Worm (Caenorhabditis elegans) whole organism, early embryonic: ENCODE measurements around the gene srp-6.

ENCODE experiments used
- B0310.2 ChIP-seq: sonication (generic microtip); optimal IDR thresholded peaks from 2 replicates; lab custom pipeline; 2016; ENCODE audit warnings: mild to moderate bottlenecking, missing genetic modification characterization, missing compliant biosample characterization
- aly-1 ChIP-seq: sonication (generic microtip); optimal IDR thresholded peaks from 2 replicates; lab custom pipeline; 2016; ENCODE audit warnings: missing genetic modification characterization, missing compliant biosample characterization
- ama-1 ChIP-seq: fragments of 150-350 bp; optimal IDR thresholded peaks from 2 replicates; lab custom pipeline; 2014
- ceh-13 ChIP-seq: fragments of 200-800 bp; sonication (Bioruptor generic); optimal IDR thresholded peaks from 2 replicates; lab custom pipeline; 2018; ENCODE audit warnings: mild to moderate bottlenecking, missing genetic modification characterization, missing compliant biosample characterization
- ets-7 ChIP-seq: sonication (generic microtip); optimal IDR thresholded peaks from 2 replicates; lab custom pipeline; 2016; ENCODE audit warnings: missing genotype, missing genetic modification characterization, missing compliant biosample characterization
- flt-1 ChIP-seq: fragments of 200-800 bp; sonication (Bioruptor generic); IDR thresholded peaks from 2 replicates; pipeline ENCODE4 v1.3.6; 2022; ENCODE audit warnings: missing genetic modification characterization, missing compliant biosample characterization
- hmbx-1 ChIP-seq: sonication (generic microtip); optimal IDR thresholded peaks from 2 replicates; lab custom pipeline; 2016; ENCODE audit warnings: mild to moderate bottlenecking, missing genetic modification characterization, missing compliant biosample characterization
- hnd-1 ChIP-seq: sonication (generic microtip); optimal IDR thresholded peaks from 2 replicates; lab custom pipeline; 2016; ENCODE audit warnings: missing genetic modification characterization, missing compliant biosample characterization
- pes-1 ChIP-seq: fragments of 200-800 bp; sonication (Bioruptor generic); IDR thresholded peaks from 2 replicates; pipeline ENCODE4 v1.3.6; 2022; ENCODE audit warnings: missing genetic modification reagents, missing genetic modification characterization, missing compliant biosample characterization
- scrt-1 ChIP-seq: fragments of 200-800 bp; sonication (Bioruptor generic); IDR thresholded peaks from 2 replicates; pipeline ENCODE4 v1.3.6; 2022; ENCODE audit warnings: missing genetic modification characterization, missing compliant biosample characterization
- tbx-37 ChIP-seq: fragments of 200-800 bp; sonication (Bioruptor generic); conservative IDR thresholded peaks from 2 replicates; pipeline ENCODE4 v1.3.6; 2022; ENCODE audit warnings: missing genetic modification reagents, missing genetic modification characterization, missing compliant biosample characterization
- tra-4 ChIP-seq: sonication (generic microtip); optimal IDR thresholded peaks from 2 replicates; lab custom pipeline; 2017; ENCODE audit warnings: missing genetic modification characterization, missing compliant biosample characterization

DNA sequence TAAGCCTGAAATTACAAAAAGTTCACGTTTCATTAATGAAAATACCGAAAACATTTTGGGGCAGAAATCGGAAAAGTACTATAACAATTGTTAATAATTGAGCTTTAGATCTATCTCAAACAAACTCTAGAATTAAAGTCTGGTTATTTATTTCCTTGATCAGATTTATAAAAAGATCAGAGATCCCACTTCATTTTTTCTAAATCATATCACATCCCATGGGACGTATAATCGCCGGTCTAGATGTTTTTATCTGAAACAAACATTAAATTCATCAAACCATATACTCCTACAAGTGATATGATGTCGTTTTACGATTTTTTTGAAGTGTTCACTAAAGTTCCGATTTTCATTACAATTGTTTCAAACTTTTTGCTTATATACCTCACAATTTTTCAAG, 25.8 kb upstream of the srp-6 start, which contains the start of gene str-41:
- TF ChIP-seq ceh-13 (GFP tag; lab: Kevin White, UChicago), result no peak
- no peak for TF ChIP-seq ama-1 (lab: Kevin White, UChicago)
- TF ChIP-seq B0310.2 (tag; lab: Kevin White, UChicago), result no peak
- no peak for TF ChIP-seq pes-1 (GFP tag; lab: Robert Waterston, UW)
- no peak for TF ChIP-seq hnd-1 (tag; lab: Kevin White, UChicago)
- TF ChIP-seq tbx-37, result no peak
- no peak for TF ChIP-seq flt-1
- TF ChIP-seq hmbx-1 (tag; lab: Kevin White, UChicago), result no peak
- no peak for TF ChIP-seq ets-7
- TF ChIP-seq aly-1 (tag; lab: Kevin White, UChicago), result no peak
- TF ChIP-seq tra-4 (tag; lab: Kevin White, UChicago), result no peak
- no peak for TF ChIP-seq scrt-1 (GFP tag; lab: Robert Waterston, UW)
